Fruit fly (Drosophila melanogaster): ENCODE data around the gene tal-2A.

DNA sequence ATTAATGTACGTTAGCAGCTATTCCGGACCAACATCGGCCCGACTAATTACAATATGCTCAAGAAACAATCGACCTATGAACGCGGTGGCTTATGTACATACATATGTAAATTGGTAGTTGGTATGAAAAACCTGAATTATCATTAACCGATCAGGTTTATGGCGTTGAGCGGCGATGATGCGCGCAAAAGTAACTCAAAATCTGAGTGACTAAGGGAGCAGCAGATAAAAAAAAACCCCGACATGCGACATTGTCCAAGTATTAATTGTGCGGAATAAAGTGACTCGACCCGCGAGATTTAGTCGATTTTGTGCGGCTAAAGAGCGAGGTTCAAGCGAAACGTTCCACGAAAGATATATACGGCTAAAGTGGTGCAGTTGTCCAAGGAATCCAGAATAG lies 47.5 kb upstream of the tal-2A start, which contains the start of gene CG9312:
- TF ChIP-seq OdsH (GFP tag; optimal IDR thresholded peaks at IDR 0.05) (no peak), esn (GFP tag; optimal IDR thresholded peaks at IDR 0.05) (no peak), Smox (GFP tag; optimal IDR thresholded peaks at IDR 0.05) (no peak), Hr39 (GFP tag; optimal IDR thresholded peaks at IDR 0.05) (no peak), Ets96B (tag; optimal IDR thresholded peaks at IDR 0.05) (no peak), Eip75B (GFP tag; optimal IDR thresholded peaks at IDR 0.05) (no peak), CG16779 (tag; optimal IDR thresholded peaks at IDR 0.05) (no peak), CG7368 (GFP tag; optimal IDR thresholded peaks at IDR 0.05) (no peak), lz (GFP tag; optimal IDR thresholded peaks at IDR 0.05) (no peak), net (GFP tag; optimal IDR thresholded peaks at IDR 0.05) (no peak), salr (GFP tag; optimal IDR thresholded peaks at IDR 0.05) (no peak), dac (GFP tag; optimal IDR thresholded peaks at IDR 0.05) (no peak)
